Fruit fly (Drosophila melanogaster) Kc167 (cell line): ENCODE results near the gene CG11369.

Source experiments
- Myc ChIP-seq: fragments of >200 bp; optimal IDR thresholded peaks from 2 replicates; lab custom pipeline; 2017; ENCODE audit warnings: missing external identifiers
- h ChIP-seq: fragments of >200 bp; optimal IDR thresholded peaks from 3 replicates; lab custom pipeline; 2018; ENCODE audit warnings: missing external identifiers
- psq ChIP-seq: fragments of >200 bp; optimal IDR thresholded peaks from 2 replicates; lab custom pipeline; 2017; ENCODE audit warnings: missing external identifiers

- TF ChIP-seq psq (lab: Kevin White, UChicago) = no peak
- TF ChIP-seq Myc (lab: Kevin White, UChicago) = no peak
- TF ChIP-seq h (lab: Kevin White, UChicago) = no peak
Measured at dm6 chrX:7534864-7535263, 39.2 kb upstream of the CG11369 start.
